Worm (Caenorhabditis elegans) whole organism, young adult: ENCODE data around the gene Y45G5AM.6.
A peak's percentile ranks its signal among the peaks of the same experiment; 100 is the strongest.

Experiments
- F10E7.11 ChIP-seq: sonication (generic microtip); optimal IDR thresholded peaks from 2 replicates; lab custom pipeline; 2017; ENCODE audit warnings: mild to moderate bottlenecking, missing genetic modification characterization, moderate library complexity, missing compliant biosample characterization
- F23B12.7 ChIP-seq: sonication (generic microtip); optimal IDR thresholded peaks from 2 replicates; lab custom pipeline; 2017; ENCODE audit warnings: missing genetic modification characterization, mild to moderate bottlenecking, missing compliant biosample characterization, antibody characterized with exemption, moderate library complexity; ENCODE audit not compliant: insufficient read depth
- F57C9.4 ChIP-seq: sonication (generic microtip); optimal IDR thresholded peaks from 2 replicates; lab custom pipeline; 2017; ENCODE audit warnings: mild to moderate bottlenecking, missing genetic modification characterization, missing compliant biosample characterization
- aptf-3 ChIP-seq: fragments of 200-800 bp; sonication (Bioruptor generic); IDR thresholded peaks from 2 replicates; pipeline ENCODE4 v1.3.6; 2022; ENCODE audit warnings: missing genetic modification characterization, missing compliant biosample characterization
- attf-6 ChIP-seq: fragments of 200-800 bp; sonication (Bioruptor generic); IDR thresholded peaks from 2 replicates; pipeline ENCODE4 v1.3.6; 2022; ENCODE audit warnings: missing genetic modification reagents, missing genetic modification characterization, missing compliant biosample characterization
- cebp-1 ChIP-seq, 2 experiments: fragments of 200-800 bp in 1 of 2; sonication (Bioruptor generic) in 1 of 2; sonication (generic microtip) in 1 of 2; IDR thresholded peaks in 1 of 2; optimal IDR thresholded peaks in 1 of 2; 2 replicates each; pipeline versions ENCODE4 v1.3.6 to Lab custom; 2017 to 2022; ENCODE audit warnings: missing compliant biosample characterization in 2 of 2, missing genetic modification characterization in 2 of 2, mild to moderate bottlenecking in 1 of 2, missing genetic modification reagents in 1 of 2, moderate library complexity in 1 of 2
- ceh-100 ChIP-seq: fragments of 200-800 bp; sonication (Bioruptor generic); IDR thresholded peaks from 2 replicates; pipeline ENCODE4 v1.3.6; 2022; ENCODE audit warnings: missing genetic modification reagents, missing genetic modification characterization, missing compliant biosample characterization
- ceh-58 ChIP-seq: fragments of 200-800 bp; sonication (Bioruptor generic); IDR thresholded peaks from 2 replicates; pipeline ENCODE4 v1.3.6; 2022; ENCODE audit warnings: missing genetic modification characterization, missing compliant biosample characterization
- ceh-91 ChIP-seq: fragments of 200-800 bp; sonication (Bioruptor generic); IDR thresholded peaks from 2 replicates; pipeline ENCODE4 v1.3.6; 2022; ENCODE audit warnings: missing genetic modification reagents, missing genetic modification characterization, missing compliant biosample characterization
- chd-7 ChIP-seq: sonication (generic microtip); optimal IDR thresholded peaks from 2 replicates; lab custom pipeline; 2016; ENCODE audit warnings: mild to moderate bottlenecking, missing genetic modification characterization, moderate library complexity, missing compliant biosample characterization
- die-1 ChIP-seq: sonication (generic microtip); optimal IDR thresholded peaks from 2 replicates; lab custom pipeline; 2016; ENCODE audit warnings: missing genotype, mild to moderate bottlenecking, missing genetic modification characterization, missing compliant biosample characterization
- egrh-3 ChIP-seq: fragments of 200-800 bp; sonication (Bioruptor generic); IDR thresholded peaks from 2 replicates; pipeline ENCODE4 v1.3.6; 2022; ENCODE audit warnings: missing genetic modification reagents, missing genetic modification characterization, missing compliant biosample characterization
- ekl-4 ChIP-seq: fragments of 200-800 bp; sonication (Bioruptor generic); IDR thresholded peaks from 2 replicates; pipeline ENCODE4 v1.3.6; 2022; ENCODE audit warnings: missing genetic modification reagents, missing genetic modification characterization, missing compliant biosample characterization
- ets-4 ChIP-seq: fragments of 200-800 bp; sonication (Bioruptor generic); optimal IDR thresholded peaks from 2 replicates; lab custom pipeline; 2018; ENCODE audit warnings: mild to moderate bottlenecking, missing genetic modification characterization, missing compliant biosample characterization
- hlh-26 ChIP-seq: fragments of 200-800 bp; sonication (Bioruptor generic); conservative IDR thresholded peaks from 2 replicates; pipeline ENCODE4 v1.3.6; 2022; ENCODE audit warnings: missing genetic modification reagents, missing genetic modification characterization, missing compliant biosample characterization
- hmg-1.2 ChIP-seq: fragments of 200-800 bp; sonication (Bioruptor generic); IDR thresholded peaks from 2 replicates; pipeline ENCODE4 v1.3.6; 2022; ENCODE audit warnings: missing genetic modification reagents, missing genetic modification characterization, missing compliant biosample characterization
- hmg-20 ChIP-seq: fragments of 200-800 bp; sonication (Bioruptor generic); IDR thresholded peaks from 2 replicates; pipeline ENCODE4 v1.3.6; 2022; ENCODE audit warnings: missing genetic modification reagents, missing genetic modification characterization, missing compliant biosample characterization
- hrde-1 ChIP-seq: sonication (generic microtip); optimal IDR thresholded peaks from 2 replicates; lab custom pipeline; 2016; ENCODE audit warnings: missing genetic modification characterization, mild to moderate bottlenecking, missing compliant biosample characterization, moderate library complexity, missing genotype, missing genetic modification reagents, borderline replicate concordance
- let-526 ChIP-seq: fragments of 200-800 bp; sonication (Bioruptor generic); IDR thresholded peaks from 2 replicates; pipeline ENCODE4 v1.3.6; 2022; ENCODE audit warnings: missing genetic modification reagents, missing genetic modification characterization, missing compliant biosample characterization
- lsl-1 ChIP-seq: fragments of 200-800 bp; sonication (Bioruptor generic); optimal IDR thresholded peaks from 2 replicates; lab custom pipeline; 2018; ENCODE audit warnings: mild to moderate bottlenecking, missing genetic modification characterization, moderate library complexity, missing compliant biosample characterization
- madf-6 ChIP-seq: fragments of 200-800 bp; sonication (Bioruptor generic); IDR thresholded peaks from 2 replicates; pipeline ENCODE4 v1.3.6; 2022; ENCODE audit warnings: missing genetic modification reagents, missing genetic modification characterization, missing compliant biosample characterization
- madf-8 ChIP-seq: fragments of 200-800 bp; sonication (Bioruptor generic); conservative IDR thresholded peaks from 2 replicates; pipeline ENCODE4 v1.3.6; 2022; ENCODE audit warnings: missing genetic modification reagents, missing genetic modification characterization, missing compliant biosample characterization
- mel-28 ChIP-seq: sonication (generic microtip); optimal IDR thresholded peaks from 2 replicates; lab custom pipeline; 2016; ENCODE audit warnings: borderline replicate concordance, mild to moderate bottlenecking, missing genetic modification characterization, missing compliant biosample characterization
- pbrm-1 ChIP-seq: fragments of 200-800 bp; sonication (Bioruptor generic); IDR thresholded peaks from 2 replicates; pipeline ENCODE4 v1.3.6; 2022; ENCODE audit warnings: missing genetic modification reagents, missing genetic modification characterization, missing compliant biosample characterization
- rcor-1 ChIP-seq: fragments of 200-800 bp; sonication (Bioruptor generic); IDR thresholded peaks from 2 replicates; pipeline ENCODE4 v1.3.6; 2022; ENCODE audit warnings: missing genetic modification reagents, missing genetic modification characterization, missing compliant biosample characterization
- snpc-1.1 ChIP-seq: sonication (generic microtip); optimal IDR thresholded peaks from 2 replicates; lab custom pipeline; 2017; ENCODE audit warnings: missing genetic modification characterization, mild to moderate bottlenecking, missing compliant biosample characterization, antibody characterized with exemption, moderate library complexity, missing genotype, missing genetic modification reagents; ENCODE audit not compliant: insufficient read depth
- snpc-4 ChIP-seq, 5 experiments: fragments of 150-350 bp in 1 of 5; sonication (generic microtip) in 4 of 5; optimal IDR thresholded peaks; 2 replicates each; lab custom pipeline; 2014 to 2018; ENCODE audit warnings: missing genetic modification characterization in 5 of 5, missing biosample characterization in 3 of 5, antibody characterized with exemption in 2 of 5, mild to moderate bottlenecking in 2 of 5, missing compliant biosample characterization in 2 of 5, missing genotype in 2 of 5, moderate library complexity in 2 of 5, missing genetic modification reagents in 1 of 5
- tbx-9 ChIP-seq: sonication (generic microtip); optimal IDR thresholded peaks from 2 replicates; lab custom pipeline; 2016; ENCODE audit warnings: borderline replicate concordance, missing genetic modification characterization, inconsistent platforms, missing compliant biosample characterization
- unc-62 ChIP-seq: fragments of 150-350 bp; optimal IDR thresholded peaks from 2 replicates; lab custom pipeline; 2014; ENCODE audit warnings: missing biosample characterization, missing genetic modification reagents, missing genetic modification characterization
- ztf-25 ChIP-seq: fragments of 200-800 bp; sonication (Bioruptor generic); IDR thresholded peaks from 2 replicates; pipeline ENCODE4 v1.3.6; 2022; ENCODE audit warnings: missing genetic modification reagents, missing genetic modification characterization, missing compliant biosample characterization

The Y45G5AM.6 gene

ce11 chrV:4185885-4186284, 33.8 kb upstream of the Y45G5AM.6 start:
- TF ChIP-seq pbrm-1 (GFP tag; lab: Robert Waterston, UW) (no peak), ztf-25 (GFP tag; lab: Robert Waterston, UW) (no peak), die-1 (tag; lab: Kevin White, UChicago) (no peak), aptf-3 (no peak), ets-4 (GFP tag; lab: Kevin White, UChicago) (no peak), lsl-1 (GFP tag; lab: Kevin White, UChicago) (no peak), tbx-9 (tag; lab: Kevin White, UChicago) (no peak), ceh-91 (no peak), hrde-1 (no peak), rcor-1 (GFP tag; lab: Robert Waterston, UW) (no peak), F23B12.7 (tag; lab: Kevin White, UChicago) (no peak), chd-7 (tag; lab: Kevin White, UChicago) (no peak), ceh-58 (GFP tag; lab: Robert Waterston, UW) (no peak), let-526 (GFP tag; lab: Robert Waterston, UW) (no peak)

ce11 chrV:4182546-4182945, 30.4 kb upstream of the Y45G5AM.6 start:
- TF ChIP-seq snpc-1.1 (tag; lab: Kevin White, UChicago) (peak; percentile 40), ceh-58 (GFP tag; lab: Robert Waterston, UW) (no peak), madf-6 (no peak), hmg-1.2 (GFP tag; lab: Robert Waterston, UW) (peak; percentile 54), egrh-3 (GFP tag; lab: Robert Waterston, UW) (peak; percentile 73), ceh-100 (GFP tag; lab: Robert Waterston, UW) (no peak), F10E7.11 (tag; lab: Kevin White, UChicago) (no peak), snpc-4 (GFP tag; optimal IDR thresholded peaks at IDR 0.05; lab: Kevin White, UChicago) (no peak), snpc-4 (tag; optimal IDR thresholded peaks at IDR 0.05; lab: Kevin White, UChicago) (peak in 2 of 4 experiments; percentile 86 to 89)

ce11 chrV:4181727-4182126, 29.6 kb upstream of the Y45G5AM.6 start:
- no peak for TF ChIP-seq ceh-91
- no peak for TF ChIP-seq hmg-20 (GFP tag; lab: Robert Waterston, UW)
- TF ChIP-seq cebp-1 (GFP tag; IDR thresholded peaks at IDR 0.05; lab: Robert Waterston, UW) = no peak
- TF ChIP-seq cebp-1 (tag; optimal IDR thresholded peaks at IDR 0.05; lab: Kevin White, UChicago) = no peak
- TF ChIP-seq die-1 (tag; lab: Kevin White, UChicago) = no peak
- peak; percentile 76 for TF ChIP-seq ceh-100 (GFP tag; lab: Robert Waterston, UW)
- no peak for TF ChIP-seq F57C9.4 (tag; lab: Kevin White, UChicago)

ce11 chrV:4181272-4181671, 29.2 kb upstream of the Y45G5AM.6 start:
- peak; percentile 49 for TF ChIP-seq madf-6
- TF ChIP-seq lsl-1 (GFP tag; lab: Kevin White, UChicago) = no peak
- no peak for TF ChIP-seq hlh-26 (GFP tag; lab: Robert Waterston, UW)
- no peak for TF ChIP-seq attf-6 (GFP tag; lab: Robert Waterston, UW)
- TF ChIP-seq ekl-4 (GFP tag; lab: Robert Waterston, UW) = no peak
- TF ChIP-seq mel-28 (tag; lab: Kevin White, UChicago) = no peak
- no peak for TF ChIP-seq unc-62 (GFP tag; lab: Kevin White, UChicago)
- no peak for TF ChIP-seq pbrm-1 (GFP tag; lab: Robert Waterston, UW)
- TF ChIP-seq madf-8 (GFP tag; lab: Robert Waterston, UW) = no peak
